Fruit fly (Drosophila melanogaster): ENCODE results near the gene CG9205.

DNA sequence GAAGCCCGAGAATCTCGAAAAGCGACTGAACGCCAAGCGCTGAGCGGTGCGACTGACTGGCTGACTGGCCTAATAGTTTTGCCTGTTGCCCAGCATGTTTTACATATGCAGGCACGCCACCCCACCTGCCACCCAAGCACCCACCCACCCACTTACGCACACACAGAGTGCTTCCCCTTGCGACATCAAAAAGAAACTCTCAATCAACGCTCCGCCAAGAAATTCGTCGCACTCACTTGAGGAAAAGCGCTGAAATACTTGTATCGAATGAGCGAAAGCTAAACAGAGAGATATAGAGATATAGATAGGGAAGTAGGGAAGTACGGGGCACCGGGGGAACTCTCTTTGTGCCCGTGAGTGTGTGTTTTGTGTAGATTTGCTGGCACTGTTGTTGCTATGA lies 34.0 kb upstream of the CG9205 start:
- TF ChIP-seq EcR (GFP tag; optimal IDR thresholded peaks at IDR 0.05) (no peak), CG8478 (optimal IDR thresholded peaks at IDR 0.05) (no peak), usp (GFP tag; optimal IDR thresholded peaks at IDR 0.05) (no peak), psq (optimal IDR thresholded peaks at IDR 0.05) (no peak), pan (optimal IDR thresholded peaks at IDR 0.05) (no peak)

All from whole organism.